Fruit fly (Drosophila melanogaster): ENCODE results near the gene Tlk.

Tlk gene

DNA sequence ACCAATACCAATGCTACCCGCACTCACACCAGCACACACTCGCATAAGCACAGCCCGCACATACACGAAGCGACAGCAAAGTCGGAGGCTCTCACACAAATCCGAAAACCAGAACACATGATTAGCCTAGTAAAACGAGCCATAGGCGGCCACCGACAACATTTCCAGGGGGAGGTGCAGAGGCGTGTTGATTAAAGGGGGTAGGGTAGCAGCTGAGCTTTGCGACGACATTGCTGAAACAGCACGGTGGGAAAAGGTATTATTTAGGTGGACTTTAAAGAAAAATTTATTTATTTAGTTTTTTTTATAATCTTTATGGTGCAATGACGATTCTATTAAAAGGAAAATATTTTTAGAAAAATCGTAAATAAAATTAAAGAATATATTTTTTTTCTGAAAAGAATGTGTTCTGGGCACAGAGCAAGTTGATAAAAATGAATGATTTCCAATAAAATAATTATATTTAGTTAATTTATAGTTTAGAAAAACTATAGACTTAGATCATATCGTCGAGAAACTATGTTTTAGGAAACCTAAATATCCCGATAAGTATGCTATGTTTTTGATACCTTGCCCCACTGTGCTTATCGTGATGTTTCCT is 24.2 kb downstream of the Tlk start:
- TF ChIP-seq EcR (GFP tag; optimal IDR thresholded peaks at IDR 0.05), result no peak
- peak; percentile 35; the same call in 1 of the 2 replicates for TF ChIP-seq rn (GFP tag; IDR thresholded peaks at IDR 0.05)
- no peak; the same call in 1 of the 2 replicates for TF ChIP-seq Ets98B (GFP tag; IDR thresholded peaks at IDR 0.05)
- TF ChIP-seq CG8159 (tag; optimal IDR thresholded peaks at IDR 0.05), result peak; percentile 92
- TF ChIP-seq gl (tag; optimal IDR thresholded peaks at IDR 0.05), result no peak
- peak; percentile 52; the same call in 1 of the 2 replicates for TF ChIP-seq CG10348 (GFP tag; IDR thresholded peaks at IDR 0.05)
- peak; percentile 31 for TF ChIP-seq CG8301 (tag; optimal IDR thresholded peaks at IDR 0.05)
- peak; percentile 85 for TF ChIP-seq CG15710 (tag; optimal IDR thresholded peaks at IDR 0.05)
- no peak for TF ChIP-seq CG13204 (GFP tag; optimal IDR thresholded peaks at IDR 0.05)
- no peak for TF ChIP-seq CG12605 (GFP tag; IDR thresholded peaks at IDR 0.05)
- TF ChIP-seq CG9948 (tag; optimal IDR thresholded peaks at IDR 0.05), result peak; percentile 90
- peak; percentile 64 for TF ChIP-seq Pif1B (GFP tag; optimal IDR thresholded peaks at IDR 0.05)
- peak; percentile 73 for TF ChIP-seq CG17806 (tag; optimal IDR thresholded peaks at IDR 0.05)
- peak; percentile 55; the same call in 2 of the 3 replicates for TF ChIP-seq CG4496 (GFP tag; IDR thresholded peaks at IDR 0.05)
- TF ChIP-seq Snoo (tag; optimal IDR thresholded peaks at IDR 0.05), result peak; percentile 75
- no peak for TF ChIP-seq CG32121 (GFP tag; IDR thresholded peaks at IDR 0.05)
- peak; percentile 88 for TF ChIP-seq CG14655 (GFP tag; optimal IDR thresholded peaks at IDR 0.05)
- TF ChIP-seq CG34367 (tag; optimal IDR thresholded peaks at IDR 0.05), result peak; percentile 69
- TF ChIP-seq Pif1A (GFP tag; optimal IDR thresholded peaks at IDR 0.05), result no peak
- peak; percentile 64 for TF ChIP-seq D1 (tag; optimal IDR thresholded peaks at IDR 0.05)
- TF ChIP-seq fd96Ca (GFP tag; IDR thresholded peaks at IDR 0.05), result no peak; the same call in 2 of the 3 replicates

- peak; percentile 69 for TF ChIP-seq CG32121 (GFP tag; IDR thresholded peaks at IDR 0.05)
- no peak for TF ChIP-seq CG17806 (tag; optimal IDR thresholded peaks at IDR 0.05)
- TF ChIP-seq D1 (tag; optimal IDR thresholded peaks at IDR 0.05), result no peak
- TF ChIP-seq EcR (GFP tag; optimal IDR thresholded peaks at IDR 0.05), result peak; percentile 94
- TF ChIP-seq CG8301 (tag; optimal IDR thresholded peaks at IDR 0.05), result no peak
- peak; percentile 78 for TF ChIP-seq CG12605 (GFP tag; IDR thresholded peaks at IDR 0.05)
- no peak for TF ChIP-seq CG15710 (tag; optimal IDR thresholded peaks at IDR 0.05)
- TF ChIP-seq CG34367 (tag; optimal IDR thresholded peaks at IDR 0.05), result peak; percentile 53
- TF ChIP-seq gl (tag; optimal IDR thresholded peaks at IDR 0.05), result peak; percentile 76
- peak; percentile 51; the same call in 2 of the 3 replicates for TF ChIP-seq fd96Ca (GFP tag; IDR thresholded peaks at IDR 0.05)
- peak; percentile 33; the same call in 1 of the 2 replicates for TF ChIP-seq Ets98B (GFP tag; IDR thresholded peaks at IDR 0.05)
- no peak for TF ChIP-seq CG14655 (GFP tag; optimal IDR thresholded peaks at IDR 0.05)
- TF ChIP-seq CG4496 (GFP tag; IDR thresholded peaks at IDR 0.05), result peak; percentile 43; the same call in 1 of the 3 replicates
- no peak for TF ChIP-seq CG8159 (tag; optimal IDR thresholded peaks at IDR 0.05)
- TF ChIP-seq CG13204 (GFP tag; optimal IDR thresholded peaks at IDR 0.05), result peak; percentile 43
Observed at dm6 chrX:3744492-3745263, 24.9 kb downstream of the Tlk start.

- TF ChIP-seq CG32121 (GFP tag; IDR thresholded peaks at IDR 0.05), result peak; percentile 23; the same call in 1 of the 2 replicates
- TF ChIP-seq CG17806 (tag; optimal IDR thresholded peaks at IDR 0.05), result no peak
- no peak for TF ChIP-seq CG9948 (tag; optimal IDR thresholded peaks at IDR 0.05)
- TF ChIP-seq Pif1B (GFP tag; optimal IDR thresholded peaks at IDR 0.05), result no peak
- no peak for TF ChIP-seq fd96Ca (GFP tag; IDR thresholded peaks at IDR 0.05)
- peak; percentile 14 for TF ChIP-seq CG8301 (tag; optimal IDR thresholded peaks at IDR 0.05)
Observed at dm6 chrX:3745264-3745564, 25.4 kb downstream of the Tlk start.

DNA sequence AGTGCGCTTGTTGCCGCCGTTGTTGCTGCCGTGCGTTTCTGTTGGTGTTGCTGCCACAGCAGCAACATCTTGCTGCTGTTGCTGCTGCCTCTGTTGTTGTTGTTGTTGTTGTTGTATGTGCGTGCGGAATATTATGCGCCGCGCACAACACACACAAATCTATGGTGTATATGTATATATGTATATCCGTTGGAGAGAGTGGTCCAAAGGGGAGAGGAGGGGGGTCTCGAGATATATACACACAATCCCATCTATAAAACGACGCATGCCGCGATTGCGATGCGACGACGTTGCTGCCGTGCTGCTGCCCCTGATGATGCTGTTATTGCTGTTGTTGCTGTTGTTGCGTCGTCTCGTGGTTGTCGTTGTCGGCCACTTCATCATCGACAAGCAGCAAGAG is 27.1 kb downstream of the Tlk start:
- 0 out of 3 replicates have a peak, but pooled peaks have one; percentile 6 for TF ChIP-seq CG4496 (GFP tag; IDR thresholded peaks at IDR 0.05)
- peak; percentile 74 for TF ChIP-seq CG13204 (GFP tag; optimal IDR thresholded peaks at IDR 0.05)
- TF ChIP-seq Pif1B (GFP tag; optimal IDR thresholded peaks at IDR 0.05), result no peak
- TF ChIP-seq Pif1A (GFP tag; optimal IDR thresholded peaks at IDR 0.05), result no peak
- no peak for TF ChIP-seq CG9948 (tag; optimal IDR thresholded peaks at IDR 0.05)
- peak; percentile 42 for TF ChIP-seq EcR (GFP tag; optimal IDR thresholded peaks at IDR 0.05)
- TF ChIP-seq CG10348 (GFP tag; IDR thresholded peaks at IDR 0.05), result no peak
- TF ChIP-seq CG32121 (GFP tag; IDR thresholded peaks at IDR 0.05), result peak; percentile 41; the same call in 1 of the 2 replicates
- TF ChIP-seq Snoo (tag; optimal IDR thresholded peaks at IDR 0.05), result no peak
- no peak for TF ChIP-seq CG8301 (tag; optimal IDR thresholded peaks at IDR 0.05)
- no peak for TF ChIP-seq CG14655 (GFP tag; optimal IDR thresholded peaks at IDR 0.05)
- TF ChIP-seq gl (tag; optimal IDR thresholded peaks at IDR 0.05), result no peak
- no peak for TF ChIP-seq CG15710 (tag; optimal IDR thresholded peaks at IDR 0.05)
- TF ChIP-seq D1 (tag; optimal IDR thresholded peaks at IDR 0.05), result no peak
- TF ChIP-seq fd96Ca (GFP tag; IDR thresholded peaks at IDR 0.05), result no peak

DNA sequence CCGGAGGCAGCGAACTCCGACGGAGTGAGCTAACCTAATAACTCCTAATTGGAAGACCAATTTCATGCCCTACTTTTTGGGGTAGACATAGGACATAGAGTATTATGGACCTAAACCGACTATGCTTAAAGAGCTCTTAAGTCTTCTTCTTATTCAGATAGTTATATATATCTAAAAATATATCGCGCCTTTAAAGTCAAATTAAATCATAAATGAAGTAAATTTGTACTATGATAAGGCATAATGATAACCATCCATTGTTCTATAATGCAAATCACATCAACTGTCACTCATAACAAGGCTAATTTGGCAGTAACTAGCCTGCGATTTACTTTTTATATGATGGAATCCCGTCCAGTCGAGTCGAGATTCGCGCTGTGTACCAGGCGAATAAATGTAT is 27.8 kb downstream of the Tlk start:
- TF ChIP-seq CG15710 (tag; optimal IDR thresholded peaks at IDR 0.05) (peak; percentile 28), CG17806 (tag; optimal IDR thresholded peaks at IDR 0.05) (peak; percentile 34), CG34367 (tag; optimal IDR thresholded peaks at IDR 0.05) (peak; percentile 23), CG8159 (tag; optimal IDR thresholded peaks at IDR 0.05) (peak; percentile 54), fd96Ca (GFP tag; IDR thresholded peaks at IDR 0.05) (no peak), gl (tag; optimal IDR thresholded peaks at IDR 0.05) (no peak), CG9948 (tag; optimal IDR thresholded peaks at IDR 0.05) (peak; percentile 56), CG14655 (GFP tag; optimal IDR thresholded peaks at IDR 0.05) (peak; percentile 48), Pif1A (GFP tag; optimal IDR thresholded peaks at IDR 0.05) (peak; percentile 13)

All from whole organism, pupa.